Worm (Caenorhabditis elegans): ENCODE data around the gene scl-24.

ce11 chrV:17471564-17471963 is 14.6 kb upstream of the scl-24 start, which contains the start of gene srh-235:
- no peak for TF ChIP-seq cnd-1 (tag; optimal IDR thresholded peaks at IDR 0.05)
- no peak for TF ChIP-seq elt-3 (tag; optimal IDR thresholded peaks at IDR 0.05)
- no peak for TF ChIP-seq bed-3 (GFP tag; optimal IDR thresholded peaks at IDR 0.05)
- TF ChIP-seq drap-1 (GFP tag; optimal IDR thresholded peaks at IDR 0.05): no peak
- no peak for TF ChIP-seq lsy-2 (tag; optimal IDR thresholded peaks at IDR 0.05)
- TF ChIP-seq snpc-4 (tag; optimal IDR thresholded peaks at IDR 0.05): no peak
